Fruit fly (Drosophila melanogaster) whole organism, embryonic: ENCODE measurements around the gene Dhdds.
A peak's percentile ranks its signal among the peaks of the same experiment; 100 is the strongest.

Experiments used
- Atf6 ChIP-seq: fragments of 200-800 bp; sonication (Bioruptor generic); IDR thresholded peaks from 2 replicates; pipeline ENCODE4 v1.3.6; 2022; ENCODE audit warnings: missing biosample characterization, missing genetic modification characterization
- CG11398 ChIP-seq: fragments of 200-800 bp; sonication (Bioruptor generic); optimal IDR thresholded peaks from 2 replicates; lab custom pipeline; 2016; ENCODE audit warnings: missing biosample characterization, missing genetic modification characterization
- CG12659 ChIP-seq: fragments of 200-800 bp; sonication (Bioruptor generic); optimal IDR thresholded peaks from 3 replicates; lab custom pipeline; 2017; ENCODE audit warnings: mild to moderate bottlenecking, missing biosample characterization, missing genetic modification reagents, missing genetic modification characterization
- CG12769 ChIP-seq: fragments of 200-800 bp; sonication (Bioruptor generic); optimal IDR thresholded peaks from 2 replicates; lab custom pipeline; 2019; ENCODE audit warnings: missing biosample characterization, mild to moderate bottlenecking, missing genetic modification characterization, moderate library complexity
- CG14860 ChIP-seq: fragments of 200-800 bp; sonication (Bioruptor generic); IDR thresholded peaks from 3 replicates; pipeline ENCODE4 v1.3.6; 2022; ENCODE audit warnings: missing biosample characterization, missing genetic modification characterization; ENCODE audit not compliant: partially characterized antibody
- CG15479 ChIP-seq: fragments of 200-800 bp; sonication (Bioruptor generic); optimal IDR thresholded peaks from 3 replicates; lab custom pipeline; 2019; ENCODE audit warnings: missing biosample characterization, mild to moderate bottlenecking, missing genetic modification characterization, moderate library complexity
- CG18764 ChIP-seq: fragments of 200-800 bp; sonication (Bioruptor generic); optimal IDR thresholded peaks from 3 replicates; lab custom pipeline; 2016; ENCODE audit warnings: missing biosample characterization, missing genetic modification characterization
- CG31388 ChIP-seq: fragments of 200-800 bp; sonication (Bioruptor generic); optimal IDR thresholded peaks from 2 replicates; lab custom pipeline; 2016; ENCODE audit warnings: missing biosample characterization, missing genetic modification characterization
- CG32532 ChIP-seq: fragments of 200-800 bp; sonication (Bioruptor generic); IDR thresholded peaks from 2 replicates; pipeline ENCODE4 v1.3.6; 2022; ENCODE audit warnings: missing biosample characterization, missing genetic modification characterization
- CG33557 ChIP-seq: fragments of 200-800 bp; sonication (Bioruptor generic); optimal IDR thresholded peaks from 2 replicates; lab custom pipeline; 2019; ENCODE audit warnings: missing biosample characterization, mild to moderate bottlenecking, missing genetic modification characterization, moderate library complexity
- CG34376 ChIP-seq: fragments of 200-800 bp; sonication (Bioruptor generic); optimal IDR thresholded peaks from 2 replicates; lab custom pipeline; 2018; ENCODE audit warnings: missing biosample characterization, mild to moderate bottlenecking, missing genetic modification characterization
- CG34422 ChIP-seq: fragments of 200-800 bp; sonication (Bioruptor generic); IDR thresholded peaks from 3 replicates; pipeline ENCODE4 v1.3.6; 2022; ENCODE audit warnings: missing biosample characterization, missing genetic modification characterization
- CG4360 ChIP-seq: fragments of 200-800 bp; sonication (Bioruptor generic); IDR thresholded peaks from 2 replicates; pipeline ENCODE4 v1.3.6; 2022; ENCODE audit warnings: missing biosample characterization, missing genetic modification characterization
- CG4730 ChIP-seq: fragments of 200-800 bp; sonication (Bioruptor generic); IDR thresholded peaks from 2 replicates; pipeline ENCODE4 v1.3.6; 2022; ENCODE audit warnings: missing biosample characterization, missing genetic modification characterization
- CG6175 ChIP-seq: fragments of 200-800 bp; sonication (Bioruptor generic); IDR thresholded peaks from 3 replicates; pipeline ENCODE4 v1.3.6; 2022; ENCODE audit warnings: missing biosample characterization, missing genetic modification characterization
- CG7839 ChIP-seq: fragments of 200-800 bp; sonication (Bioruptor generic); optimal IDR thresholded peaks from 3 replicates; lab custom pipeline; 2018; ENCODE audit warnings: missing biosample characterization, mild to moderate bottlenecking, missing genetic modification characterization, moderate library complexity
- CG8290 ChIP-seq, 3 experiments: fragments of 200-800 bp; sonication (Bioruptor generic); optimal IDR thresholded peaks; 2 replicates each; lab custom pipeline; 2016 to 2019; ENCODE audit warnings: missing biosample characterization in 3 of 3, missing genetic modification characterization in 3 of 3, mild to moderate bottlenecking in 2 of 3, moderate library complexity in 1 of 3
- CG8478 ChIP-seq: fragments of >200 bp; optimal IDR thresholded peaks from 2 replicates; lab custom pipeline; 2018
- CrebB ChIP-seq: fragments of 200-800 bp; sonication (Bioruptor generic); optimal IDR thresholded peaks from 3 replicates; lab custom pipeline; 2018; ENCODE audit warnings: missing biosample characterization, mild to moderate bottlenecking, missing genetic modification characterization
- Dbx ChIP-seq: fragments of 200-800 bp; sonication (Bioruptor generic); IDR thresholded peaks from 3 replicates; pipeline ENCODE4 v1.3.6; 2022; ENCODE audit warnings: missing biosample characterization, missing genetic modification characterization
- Doc2 ChIP-seq: fragments of 200-800 bp; sonication (Bioruptor generic); IDR thresholded peaks from 2 replicates; pipeline ENCODE4 v1.3.6; 2022; ENCODE audit warnings: missing biosample characterization, missing genetic modification characterization
- Hmr ChIP-seq: fragments of 200-800 bp; sonication (Bioruptor generic); optimal IDR thresholded peaks from 3 replicates; lab custom pipeline; 2017; ENCODE audit warnings: mild to moderate bottlenecking, missing biosample characterization, missing genetic modification reagents, missing genetic modification characterization
- Hr78 ChIP-seq, 2 experiments: fragments of 200-800 bp in 1 of 2; fragments of >200 bp in 1 of 2; sonication (Bioruptor generic) in 1 of 2; optimal IDR thresholded peaks; 2 replicates each; lab custom pipeline; 2017 to 2019; ENCODE audit warnings: missing biosample characterization in 2 of 2, missing genetic modification characterization in 2 of 2, mild to moderate bottlenecking in 1 of 2, moderate library complexity in 1 of 2
- Neu2 ChIP-seq: fragments of 200-800 bp; sonication (Bioruptor generic); optimal IDR thresholded peaks from 3 replicates; lab custom pipeline; 2016; ENCODE audit warnings: missing biosample characterization, missing genetic modification characterization, borderline replicate concordance
- Nf-YC ChIP-seq: fragments of 200-800 bp; optimal IDR thresholded peaks from 3 replicates; lab custom pipeline; 2019; ENCODE audit warnings: missing biosample characterization, mild to moderate bottlenecking, missing genetic modification characterization, moderate library complexity
- Pdp1 ChIP-seq, 2 experiments: fragments of 200-800 bp; sonication (Bioruptor generic); optimal IDR thresholded peaks; 3 replicates each; lab custom pipeline; 2016; ENCODE audit warnings: missing biosample characterization in 2 of 2, missing genetic modification characterization in 2 of 2, mild to moderate bottlenecking in 1 of 2, moderate library complexity in 1 of 2
- Rfx ChIP-seq: fragments of 200-800 bp; sonication (Bioruptor generic); IDR thresholded peaks from 2 replicates; pipeline ENCODE4 v1.3.6; 2022; ENCODE audit warnings: missing biosample characterization, missing genetic modification characterization
- Scr ChIP-seq: fragments of 200-800 bp; sonication (Bioruptor generic); IDR thresholded peaks from 2 replicates; pipeline ENCODE4 v1.3.6; 2022; ENCODE audit warnings: missing biosample characterization, missing genetic modification characterization; ENCODE audit not compliant: partially characterized antibody
- Trl ChIP-seq, 3 experiments: fragments of >200 bp in 2 of 3; fragments of 200-800 bp in 1 of 3; sonication (Bioruptor generic) in 1 of 3; optimal IDR thresholded peaks; 2 replicates in 1 of 3; 3 replicates in 2 of 3; lab custom pipeline; 2016 to 2017; ENCODE audit warnings: missing biosample characterization in 1 of 3, missing genetic modification characterization in 1 of 3
- Xrp1 ChIP-seq: fragments of 200-800 bp; sonication (Bioruptor generic); IDR thresholded peaks from 2 replicates; pipeline ENCODE4 v1.3.6; 2022; ENCODE audit warnings: missing biosample characterization, missing genetic modification characterization
- al ChIP-seq: fragments of 200-800 bp; sonication (Bioruptor generic); IDR thresholded peaks from 2 replicates; pipeline ENCODE4 v1.3.6; 2022; ENCODE audit warnings: missing biosample characterization, missing genetic modification characterization
- ara ChIP-seq: fragments of 200-800 bp; sonication (Bioruptor generic); IDR thresholded peaks from 2 replicates; pipeline ENCODE4 v1.3.6; 2022; ENCODE audit warnings: missing biosample characterization, missing genetic modification characterization
- dati ChIP-seq: fragments of 200-800 bp; sonication (Bioruptor generic); IDR thresholded peaks from 2 replicates; pipeline ENCODE4 v1.3.6; 2022; ENCODE audit warnings: missing biosample characterization, missing genetic modification characterization
- dmrt99B ChIP-seq: fragments of 200-800 bp; sonication (Bioruptor generic); optimal IDR thresholded peaks from 2 replicates; lab custom pipeline; 2018; ENCODE audit warnings: missing biosample characterization, mild to moderate bottlenecking, missing genetic modification characterization, moderate library complexity
- gsb ChIP-seq: fragments of 200-800 bp; sonication (Bioruptor generic); IDR thresholded peaks from 2 replicates; pipeline ENCODE4 v1.3.6; 2022; ENCODE audit warnings: missing biosample characterization, missing genetic modification characterization
- insv ChIP-seq, 2 experiments: fragments of 200-800 bp; sonication (Bioruptor generic); optimal IDR thresholded peaks; 3 replicates each; lab custom pipeline; 2016 to 2018; ENCODE audit warnings: missing biosample characterization in 2 of 2, missing genetic modification characterization in 2 of 2
- knrl ChIP-seq: fragments of 200-800 bp; sonication (Bioruptor generic); IDR thresholded peaks from 3 replicates; pipeline ENCODE4 v1.3.6; 2022; ENCODE audit warnings: missing biosample characterization, missing genetic modification characterization; ENCODE audit not compliant: partially characterized antibody
- lab ChIP-seq: fragments of 200-800 bp; sonication (Bioruptor generic); optimal IDR thresholded peaks from 3 replicates; lab custom pipeline; 2017; ENCODE audit warnings: missing biosample characterization, missing genetic modification characterization, mild to moderate bottlenecking, moderate library complexity, missing genetic modification reagents
- mld ChIP-seq: fragments of 200-800 bp; sonication (Bioruptor generic); IDR thresholded peaks from 3 replicates; pipeline ENCODE4 v1.3.6; 2022; ENCODE audit warnings: missing biosample characterization, missing genetic modification characterization; ENCODE audit not compliant: partially characterized antibody
- oc ChIP-seq: fragments of 200-800 bp; sonication (Bioruptor generic); optimal IDR thresholded peaks from 2 replicates; lab custom pipeline; 2018; ENCODE audit warnings: missing biosample characterization, mild to moderate bottlenecking, missing genetic modification characterization, moderate library complexity
- onecut ChIP-seq: fragments of 200-800 bp; sonication (Bioruptor generic); IDR thresholded peaks from 2 replicates; pipeline ENCODE4 v1.3.6; 2022; ENCODE audit warnings: missing biosample characterization, missing genetic modification characterization
- pho ChIP-seq: fragments of 200-800 bp; sonication (Bioruptor generic); optimal IDR thresholded peaks from 2 replicates; lab custom pipeline; 2016; ENCODE audit warnings: missing biosample characterization, missing genetic modification characterization
- pros ChIP-seq: fragments of 200-800 bp; sonication (Bioruptor generic); optimal IDR thresholded peaks from 3 replicates; lab custom pipeline; 2019; ENCODE audit warnings: missing biosample characterization, mild to moderate bottlenecking, missing genetic modification characterization, moderate library complexity
- seq ChIP-seq: fragments of 200-800 bp; sonication (Bioruptor generic); IDR thresholded peaks from 2 replicates; pipeline ENCODE4 v1.3.6; 2022; ENCODE audit warnings: missing biosample characterization, missing genetic modification characterization
- sim ChIP-seq: fragments of 200-800 bp; sonication (Bioruptor generic); IDR thresholded peaks from 2 replicates; pipeline ENCODE4 v1.3.6; 2022; ENCODE audit warnings: missing biosample characterization, missing genetic modification characterization
- slbo ChIP-seq: fragments of 200-800 bp; sonication (Bioruptor generic); IDR thresholded peaks from 2 replicates; pipeline ENCODE4 v1.3.6; 2022; ENCODE audit warnings: missing biosample characterization, missing genetic modification characterization
- ttk ChIP-seq: fragments of 200-800 bp; sonication (Bioruptor generic); IDR thresholded peaks from 2 replicates; pipeline ENCODE4 v2.1.2; 2022; ENCODE audit warnings: missing biosample characterization, missing genetic modification characterization
- tx ChIP-seq: fragments of 200-800 bp; sonication (Bioruptor generic); optimal IDR thresholded peaks from 2 replicates; lab custom pipeline; 2016; ENCODE audit warnings: missing biosample characterization, missing genetic modification characterization
- wdn ChIP-seq: fragments of 200-800 bp; sonication (Bioruptor generic); IDR thresholded peaks from 2 replicates; pipeline ENCODE4 v1.3.6; 2022; ENCODE audit warnings: missing biosample characterization, missing genetic modification characterization

Dhdds gene

dm6 chrX:7967848-7968143 lies 34.6 kb upstream of the Dhdds start (continued):
- peak in 1 of 2 experiments; percentile 52 for TF ChIP-seq Pdp1 (GFP tag; optimal IDR thresholded peaks at IDR 0.05; lab: Kevin White, UChicago)
- TF ChIP-seq CG4360 (GFP tag; lab: Robert Waterston, UW), result peak; percentile 65; the same call in 1 of the 2 replicates
- TF ChIP-seq Trl (optimal IDR thresholded peaks at IDR 0.05; lab: Kevin White, UChicago), result peak in 1 of 2 experiments; percentile 40
- no peak for TF ChIP-seq Trl (GFP tag; optimal IDR thresholded peaks at IDR 0.05; lab: Kevin White, UChicago)
- no peak for TF ChIP-seq sim
- no peak for TF ChIP-seq CG18764 (GFP tag; lab: Kevin White, UChicago)
- peak; percentile 60 for TF ChIP-seq pros (GFP tag; lab: Kevin White, UChicago)
- no peak for TF ChIP-seq Neu2 (GFP tag; lab: Kevin White, UChicago)
- peak; percentile 52 for TF ChIP-seq CG15479
- 0 out of 2 replicates have a peak, but pooled peaks have one; percentile 1 for TF ChIP-seq ttk (GFP tag; lab: Robert Waterston, UW)
- TF ChIP-seq CG4730, result no peak
- no peak for TF ChIP-seq Hr78 (GFP tag; optimal IDR thresholded peaks at IDR 0.05; lab: Kevin White, UChicago)
- no peak for TF ChIP-seq CG34422 (GFP tag; lab: Robert Waterston, UW)
- TF ChIP-seq gsb, result no peak
- no peak for TF ChIP-seq tx (GFP tag; lab: Kevin White, UChicago)
- TF ChIP-seq CG7839 (tag; lab: Kevin White, UChicago), result no peak
- no peak for TF ChIP-seq mld (GFP tag; lab: Robert Waterston, UW)
- TF ChIP-seq pho, result no peak
- TF ChIP-seq Scr, result no peak
- no peak for TF ChIP-seq CG31388
- no peak for TF ChIP-seq CG34376 (GFP tag; lab: Kevin White, UChicago)
- no peak for TF ChIP-seq CG14860 (GFP tag; lab: Robert Waterston, UW)
- no peak for TF ChIP-seq slbo
- no peak for TF ChIP-seq knrl (GFP tag; lab: Robert Waterston, UW)

- TF ChIP-seq dmrt99B (tag; lab: Kevin White, UChicago), result no peak
- TF ChIP-seq dati, result no peak
- TF ChIP-seq CG8290 (GFP tag; optimal IDR thresholded peaks at IDR 0.05; lab: Kevin White, UChicago), result no peak
- peak in 1 of 2 experiments; percentile 59 for TF ChIP-seq CG8290 (tag; optimal IDR thresholded peaks at IDR 0.05; lab: Kevin White, UChicago)
- TF ChIP-seq al (GFP tag; lab: Robert Waterston, UW), result no peak
- no peak for TF ChIP-seq CG12659 (GFP tag; lab: Kevin White, UChicago)
- TF ChIP-seq CrebB (tag; lab: Kevin White, UChicago), result peak; percentile 2
- peak; percentile 31; the same call in 1 of the 2 replicates for TF ChIP-seq seq
- 0 out of 3 replicates have a peak, but pooled peaks have one; percentile 8 for TF ChIP-seq Dbx (GFP tag; lab: Robert Waterston, UW)
- TF ChIP-seq Xrp1, result 0 out of 2 replicates have a peak, but pooled peaks have one; percentile 24
- TF ChIP-seq Hmr, result no peak
- TF ChIP-seq wdn (GFP tag; lab: Robert Waterston, UW), result no peak
- peak; percentile 17 for TF ChIP-seq CG12769 (tag; lab: Kevin White, UChicago)
- TF ChIP-seq insv (GFP tag; optimal IDR thresholded peaks at IDR 0.05; lab: Kevin White, UChicago), result peak in 1 of 2 experiments; percentile 52
- TF ChIP-seq CG11398 (GFP tag; lab: Kevin White, UChicago), result no peak
- TF ChIP-seq onecut (GFP tag; lab: Robert Waterston, UW), result no peak
- TF ChIP-seq CG8478 (lab: Kevin White, UChicago), result peak; percentile 35
- TF ChIP-seq CG6175 (GFP tag; lab: Robert Waterston, UW), result no peak
- no peak for TF ChIP-seq Doc2 (GFP tag; lab: Robert Waterston, UW)
- TF ChIP-seq oc (tag; lab: Kevin White, UChicago), result peak; percentile 56
- peak; percentile 22; the same call in 1 of the 2 replicates for TF ChIP-seq Rfx
- no peak for TF ChIP-seq Nf-YC
- TF ChIP-seq CG32532 (GFP tag; lab: Robert Waterston, UW), result peak; percentile 28; the same call in 1 of the 2 replicates
- no peak for TF ChIP-seq ara (GFP tag; lab: Robert Waterston, UW)
- TF ChIP-seq CG33557 (GFP tag; lab: Kevin White, UChicago), result no peak
- peak; percentile 10 for TF ChIP-seq lab (GFP tag; lab: Kevin White, UChicago)
- 0 out of 2 replicates have a peak, but pooled peaks have one; percentile 25 for TF ChIP-seq Atf6 (GFP tag; lab: Robert Waterston, UW)
Observed at dm6 chrX:7967052-7967847, 34.1 kb upstream of the Dhdds start.
